Fruit fly (Drosophila melanogaster): ENCODE results near the gene tj.
A peak's percentile ranks its signal among the peaks of the same experiment; 100 is the strongest.

tj gene

dm6 chr2L:19463824-19464317 lies at the start of gene tj:
tj (plus strand) TSS chr2L:19464267.
- TF ChIP-seq noc (tag; optimal IDR thresholded peaks at IDR 0.05): no peak

dm6 chr2L:19415133-19415532 lies 48.9 kb upstream of the tj start:
- no peak for TF ChIP-seq noc (tag; optimal IDR thresholded peaks at IDR 0.05)

- TF ChIP-seq noc (tag; optimal IDR thresholded peaks at IDR 0.05): no peak
Observed at dm6 chr2L:19415859-19416258, 48.2 kb upstream of the tj start.

- TF ChIP-seq noc (tag; optimal IDR thresholded peaks at IDR 0.05): no peak
Observed at dm6 chr2L:19416602-19417497, 47.2 kb upstream of the tj start, which contains the start of gene Lectin-galC1. Lectin-galC1 (plus strand) TSS chr2L:19417447.

- TF ChIP-seq noc (tag; optimal IDR thresholded peaks at IDR 0.05): no peak
Observed at dm6 chr2L:19418017-19418416, 46.0 kb upstream of the tj start, which contains the start of gene lectin-37Da. lectin-37Da (plus strand) TSS chr2L:19418317.

- no peak for TF ChIP-seq noc (tag; optimal IDR thresholded peaks at IDR 0.05)
Observed at dm6 chr2L:19418872-19419271, 45.2 kb upstream of the tj start, which contains the start of gene lectin-37Db. lectin-37Db (plus strand) TSS chr2L:19419075.

DNA sequence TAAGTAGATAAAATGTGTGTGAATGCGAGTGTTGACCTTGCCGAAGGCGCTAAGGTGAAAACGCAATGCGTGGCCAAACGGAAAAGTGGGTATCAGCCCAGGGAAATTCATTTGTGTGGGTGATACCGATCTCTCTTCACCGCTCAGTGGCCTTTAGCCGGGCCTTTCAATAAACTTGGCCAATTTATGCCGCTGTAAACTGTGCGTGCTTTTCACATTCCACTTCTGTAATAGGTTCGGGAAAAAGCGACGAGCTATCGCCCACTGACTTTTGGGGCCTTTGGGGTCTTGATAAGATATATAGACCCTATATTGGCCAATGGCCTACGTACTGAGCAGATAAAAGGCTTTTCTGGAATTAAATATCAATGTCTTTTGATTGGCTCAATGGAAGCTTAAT lies 42.5 kb upstream of the tj start:
- TF ChIP-seq noc (tag; optimal IDR thresholded peaks at IDR 0.05): no peak

- no peak for TF ChIP-seq noc (tag; optimal IDR thresholded peaks at IDR 0.05)
Observed at dm6 chr2L:19422642-19423041, 41.4 kb upstream of the tj start.

DNA sequence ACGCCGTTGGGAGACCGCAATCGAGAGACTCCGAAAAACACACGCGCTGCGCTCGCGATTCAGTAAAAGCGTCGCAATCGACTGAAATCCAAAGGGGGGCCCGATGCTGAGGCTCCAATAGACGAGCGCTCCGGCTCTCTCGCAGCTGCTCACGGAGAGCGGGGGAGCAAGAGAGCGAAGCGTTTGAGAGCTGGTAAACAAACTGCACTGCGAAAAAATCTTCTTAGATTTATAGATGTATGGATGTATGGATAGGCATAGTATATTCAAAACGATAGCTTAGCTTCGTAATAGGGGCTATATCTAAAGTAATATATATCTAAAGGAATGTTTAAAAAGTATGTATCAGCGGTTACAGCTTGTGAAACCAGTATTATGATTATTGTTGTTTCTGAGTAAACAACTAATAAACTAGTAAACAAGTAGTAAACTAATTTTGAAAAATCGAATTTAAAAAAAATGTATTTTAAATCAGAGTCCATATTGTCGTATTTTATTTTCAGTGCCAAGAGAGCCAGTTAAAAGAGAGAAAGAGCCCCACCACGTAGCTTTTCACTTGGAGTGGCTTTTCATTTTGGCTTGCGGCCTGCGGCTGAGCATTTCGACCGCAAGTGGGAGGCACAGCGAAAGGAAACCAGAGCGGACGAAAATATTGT lies 40.5 kb upstream of the tj start, which contains the start of the genes Alp12 and CG13085:
Gene Alp12 (plus strand): TSS at position 584 of the 656 bp plus-strand sequence.
Gene CG13085 (plus strand): TSS at position 584 of the 656 bp plus-strand sequence.
- TF ChIP-seq noc (tag; optimal IDR thresholded peaks at IDR 0.05): peak; percentile 98

dm6 chr2L:19424307-19424902 lies 39.7 kb upstream of the tj start:
- TF ChIP-seq noc (tag; optimal IDR thresholded peaks at IDR 0.05): no peak

- no peak for TF ChIP-seq noc (tag; optimal IDR thresholded peaks at IDR 0.05)
Observed at dm6 chr2L:19425105-19425504, 39.0 kb upstream of the tj start.

dm6 chr2L:19425765-19426329 lies 38.2 kb upstream of the tj start:
- peak; percentile 75 for TF ChIP-seq noc (tag; optimal IDR thresholded peaks at IDR 0.05)

DNA sequence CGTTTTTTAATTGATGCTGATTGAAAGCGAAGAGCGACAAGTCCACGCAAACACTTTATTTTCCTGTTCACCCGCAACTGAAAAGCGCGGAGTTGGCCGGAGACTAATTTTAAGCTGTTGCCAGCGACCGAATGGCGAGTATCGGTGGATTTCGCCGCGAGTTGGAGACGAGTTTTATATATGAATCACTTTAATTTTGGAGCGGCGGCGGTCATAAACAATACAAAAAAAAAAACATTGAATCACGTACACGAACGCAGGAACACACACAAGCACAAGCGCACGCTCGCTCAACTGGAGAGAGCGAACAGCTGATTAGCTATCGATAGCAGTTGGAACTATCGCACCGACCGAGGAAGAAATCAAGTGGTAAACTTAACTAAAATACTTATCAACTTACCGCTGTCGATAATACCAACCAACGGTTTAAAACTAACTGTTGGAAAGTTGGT lies 37.7 kb upstream of the tj start, which contains the start of gene Pax:
Gene Pax (minus strand): TSS at position 267 of the 452 bp plus-strand sequence.
- TF ChIP-seq noc (tag; optimal IDR thresholded peaks at IDR 0.05): no peak

dm6 chr2L:19429731-19430130 lies 34.3 kb upstream of the tj start:
- peak; percentile 28 for TF ChIP-seq noc (tag; optimal IDR thresholded peaks at IDR 0.05)

dm6 chr2L:19430343-19430742 lies 33.7 kb upstream of the tj start, which contains the start of gene RtcB:
RtcB (plus strand) TSS chr2L:19430643.
- TF ChIP-seq noc (tag; optimal IDR thresholded peaks at IDR 0.05): no peak

Data from whole organism, larva.